Worm (Caenorhabditis elegans): Measurements from ENCODE around the gene mocs-1.

The mocs-1 gene

ce11 chrX:15408577-15408976, 32.0 kb downstream of the mocs-1 start:
- no peak for TF ChIP-seq hpl-2 (GFP tag; optimal IDR thresholded peaks at IDR 0.05)
- no peak for TF ChIP-seq unc-86 (tag; optimal IDR thresholded peaks at IDR 0.05)
- TF ChIP-seq ztf-4 (tag; optimal IDR thresholded peaks at IDR 0.05): no peak
- no peak for TF ChIP-seq pax-3 (tag; optimal IDR thresholded peaks at IDR 0.05)
- TF ChIP-seq F16B12.6 (tag; optimal IDR thresholded peaks at IDR 0.05): no peak
- peak; percentile 88 for TF ChIP-seq tlp-1 (tag; optimal IDR thresholded peaks at IDR 0.05)
- no peak for TF ChIP-seq efl-1 (optimal IDR thresholded peaks at IDR 0.05)
- TF ChIP-seq efl-1 (GFP tag; optimal IDR thresholded peaks at IDR 0.05 in 1 of 2): peak in 1 of 2 experiments; percentile 35
- no peak for TF ChIP-seq ceh-8 (GFP tag; optimal IDR thresholded peaks at IDR 0.05)
- peak; percentile 92 for TF ChIP-seq elt-2 (tag; optimal IDR thresholded peaks at IDR 0.05)
- no peak for TF ChIP-seq blmp-1 (tag; optimal IDR thresholded peaks at IDR 0.05)

DNA sequence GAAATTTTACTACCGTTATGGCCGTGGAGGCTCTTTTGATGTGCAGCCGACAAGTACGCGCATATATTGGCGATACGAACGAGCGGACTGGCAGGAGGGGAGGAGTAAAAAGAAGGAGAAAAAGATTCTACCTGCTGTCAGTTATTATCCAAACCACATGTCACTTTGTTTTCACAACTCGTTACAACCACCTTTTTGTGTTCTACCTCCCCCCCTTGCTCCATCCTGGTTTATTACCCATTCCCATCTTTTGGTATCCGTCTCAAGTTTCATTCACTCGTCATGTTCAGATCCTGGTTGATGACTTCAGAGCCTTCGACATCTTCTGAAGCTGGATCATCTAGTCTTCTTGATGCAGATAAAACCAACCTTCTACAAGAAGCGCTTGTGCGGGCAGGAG, 33.0 kb downstream of the mocs-1 start, which contains the start of gene psa-3:
TSS of gene psa-3 (plus strand) at position 301 of the 400 bp plus-strand sequence.
- TF ChIP-seq efl-1 (optimal IDR thresholded peaks at IDR 0.05): no peak
- TF ChIP-seq efl-1 (GFP tag; optimal IDR thresholded peaks at IDR 0.05 in 1 of 2): peak in 1 of 2 experiments; percentile 63
- TF ChIP-seq lin-15B (tag; optimal IDR thresholded peaks at IDR 0.05): no peak

DNA sequence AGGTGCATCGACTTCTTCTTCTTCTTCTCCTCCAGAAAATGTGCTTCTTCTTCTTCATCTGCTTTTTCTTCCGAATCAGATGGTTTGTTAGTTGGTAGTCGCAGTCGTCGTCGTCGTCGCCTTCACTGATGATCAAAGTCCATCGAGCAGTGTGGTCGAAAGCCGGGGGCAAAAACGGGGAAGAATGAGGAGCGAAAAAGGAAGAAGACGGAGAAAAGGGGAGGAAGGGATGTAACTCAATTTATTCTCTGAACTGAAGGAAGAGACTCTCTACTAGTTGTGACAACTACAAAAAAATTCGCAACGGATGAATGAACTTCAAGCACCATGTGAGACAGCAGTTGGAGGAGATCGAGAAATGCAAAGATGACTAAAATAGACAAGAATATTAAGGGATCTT, 44.9 kb downstream of the mocs-1 start:
- TF ChIP-seq zag-1 (tag; optimal IDR thresholded peaks at IDR 0.05): peak; percentile 8
- TF ChIP-seq lin-14 (GFP tag; optimal IDR thresholded peaks at IDR 0.05): peak; percentile 93
- TF ChIP-seq lin-15B (tag; optimal IDR thresholded peaks at IDR 0.05): no peak
- no peak for TF ChIP-seq snpc-4 (tag; optimal IDR thresholded peaks at IDR 0.05)
- peak; percentile 7 for TF ChIP-seq nhr-20 (tag; optimal IDR thresholded peaks at IDR 0.05)
- peak; percentile 83 for TF ChIP-seq fkh-10 (GFP tag; optimal IDR thresholded peaks at IDR 0.05)
- TF ChIP-seq ceh-8 (GFP tag; optimal IDR thresholded peaks at IDR 0.05): peak; percentile 46
- peak; percentile 45 for TF ChIP-seq nhr-47 (tag; optimal IDR thresholded peaks at IDR 0.05)
- TF ChIP-seq hlh-17 (GFP tag; optimal IDR thresholded peaks at IDR 0.05; ENCODE audit: borderline replicate concordance): no peak
- peak; percentile 54 for TF ChIP-seq nhr-71 (tag; optimal IDR thresholded peaks at IDR 0.05)
- peak; percentile 21 for TF ChIP-seq unc-86 (tag; optimal IDR thresholded peaks at IDR 0.05)
- peak; percentile 4 for TF ChIP-seq tbx-2 (tag; optimal IDR thresholded peaks at IDR 0.05)
- TF ChIP-seq ceh-82 (tag; optimal IDR thresholded peaks at IDR 0.05): peak in 1 of 3 experiments; percentile 18
- no peak for TF ChIP-seq nhr-12 (tag; optimal IDR thresholded peaks at IDR 0.05)
- TF ChIP-seq swsn-7 (tag; optimal IDR thresholded peaks at IDR 0.05): peak; percentile 31
- no peak for TF ChIP-seq mef-2 (tag; optimal IDR thresholded peaks at IDR 0.05)
- TF ChIP-seq isw-1 (GFP tag; IDR thresholded peaks at IDR 0.05): peak; percentile 16; the same call in 1 of the 2 replicates
- peak; percentile 2 for TF ChIP-seq ces-1 (GFP tag; optimal IDR thresholded peaks at IDR 0.05)

DNA sequence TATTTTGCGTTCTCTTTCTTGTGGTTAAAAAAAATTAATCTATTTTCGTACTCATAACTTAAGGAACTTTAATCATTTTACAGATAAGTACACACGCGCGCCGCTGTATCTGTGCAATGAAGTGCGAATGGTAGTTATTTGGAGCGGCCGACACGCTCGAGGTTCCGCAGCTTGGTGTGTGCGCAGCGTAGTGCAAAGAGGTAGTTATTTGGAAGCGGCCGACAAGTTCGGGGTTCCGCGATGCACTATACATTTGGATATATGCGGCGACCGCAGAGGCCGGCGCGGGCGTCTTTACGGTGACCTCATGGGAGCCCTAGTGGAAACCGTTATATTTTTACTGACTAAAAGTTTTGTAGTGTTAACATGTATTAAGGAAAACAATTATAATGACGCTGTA, 47.9 kb downstream of the mocs-1 start:
- TF ChIP-seq efl-3 (GFP tag; optimal IDR thresholded peaks at IDR 0.05): no peak
- no peak for TF ChIP-seq C34B4.2 (tag; optimal IDR thresholded peaks at IDR 0.05)
- peak; percentile 87 for TF ChIP-seq snpc-4 (tag; optimal IDR thresholded peaks at IDR 0.05)
- TF ChIP-seq irx-1 (tag; optimal IDR thresholded peaks at IDR 0.05): no peak

DNA sequence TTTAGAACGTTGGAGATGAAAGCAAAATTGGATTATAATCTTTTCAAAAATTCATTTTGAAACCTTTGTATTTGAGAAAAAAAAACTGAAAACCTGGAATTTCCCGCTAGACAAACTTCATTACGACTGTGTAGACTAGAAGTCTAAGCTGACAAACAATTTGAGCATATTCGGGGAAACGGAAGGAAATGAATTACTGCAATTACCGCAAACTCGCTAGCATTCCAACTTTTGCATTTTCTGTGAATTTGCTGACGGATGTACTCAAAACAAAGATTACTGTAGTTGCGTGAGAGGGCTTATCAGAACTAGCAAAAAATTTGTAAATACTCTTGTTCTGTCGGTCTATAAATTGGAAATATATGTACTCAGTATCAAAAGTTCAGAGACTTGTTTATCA, 50.7 kb downstream of the mocs-1 start:
- no peak for TF ChIP-seq ces-1 (GFP tag; optimal IDR thresholded peaks at IDR 0.05)
- TF ChIP-seq fkh-8 (tag; optimal IDR thresholded peaks at IDR 0.05): peak; percentile 83
- TF ChIP-seq egl-27 (tag; optimal IDR thresholded peaks at IDR 0.05): no peak
- peak; percentile 49 for TF ChIP-seq nhr-47 (tag; optimal IDR thresholded peaks at IDR 0.05)
- TF ChIP-seq lin-14 (GFP tag; optimal IDR thresholded peaks at IDR 0.05): peak; percentile 42
- TF ChIP-seq nhr-11 (tag; optimal IDR thresholded peaks at IDR 0.05): peak; percentile 77
- no peak for TF ChIP-seq xbp-1 (tag; optimal IDR thresholded peaks at IDR 0.05)
- peak; percentile 67 for TF ChIP-seq nhr-71 (tag; optimal IDR thresholded peaks at IDR 0.05)
- no peak for TF ChIP-seq C16A3.4 (tag; optimal IDR thresholded peaks at IDR 0.05)

Data from whole organism, L1 larva.